Worm (Caenorhabditis elegans): ENCODE data around the gene rps-29.
A peak's percentile ranks its signal among the peaks of the same experiment; 100 is the strongest.

rps-29 gene

DNA sequence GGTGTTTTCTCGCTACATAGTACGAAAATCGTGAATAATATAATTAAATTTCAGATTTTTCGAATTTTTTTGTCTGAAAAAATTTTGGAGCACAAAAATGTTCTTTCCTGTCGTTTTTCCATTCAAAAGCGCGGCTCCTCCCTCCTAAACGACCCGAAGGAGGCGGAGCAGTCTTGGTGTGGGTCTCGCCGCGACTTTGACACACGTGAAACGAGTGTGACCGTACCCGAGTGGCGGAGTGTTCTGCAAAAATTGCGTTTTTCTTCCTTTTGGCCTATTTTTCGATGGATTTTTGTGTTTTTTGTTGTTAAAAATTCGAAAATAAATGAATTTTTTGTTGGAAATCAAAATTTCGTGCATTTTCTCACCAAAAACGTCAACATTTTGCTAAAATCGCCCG is 505 bp upstream of the rps-29 start, which contains the start of gene snt-2 (continued):
- TF ChIP-seq sox-4 (tag; optimal IDR thresholded peaks at IDR 0.05) (no peak), ets-5 (GFP tag; IDR thresholded peaks at IDR 0.05) (no peak), rnt-1 (tag; optimal IDR thresholded peaks at IDR 0.05) (peak; percentile 89), nhr-77 (tag; optimal IDR thresholded peaks at IDR 0.05) (peak; percentile 70), nhr-11 (tag; optimal IDR thresholded peaks at IDR 0.05) (no peak), aly-2 (tag; optimal IDR thresholded peaks at IDR 0.05) (peak; percentile 19), tlp-1 (tag; optimal IDR thresholded peaks at IDR 0.05) (no peak), C04F5.9 (tag; optimal IDR thresholded peaks at IDR 0.05) (peak; percentile 50)

DNA sequence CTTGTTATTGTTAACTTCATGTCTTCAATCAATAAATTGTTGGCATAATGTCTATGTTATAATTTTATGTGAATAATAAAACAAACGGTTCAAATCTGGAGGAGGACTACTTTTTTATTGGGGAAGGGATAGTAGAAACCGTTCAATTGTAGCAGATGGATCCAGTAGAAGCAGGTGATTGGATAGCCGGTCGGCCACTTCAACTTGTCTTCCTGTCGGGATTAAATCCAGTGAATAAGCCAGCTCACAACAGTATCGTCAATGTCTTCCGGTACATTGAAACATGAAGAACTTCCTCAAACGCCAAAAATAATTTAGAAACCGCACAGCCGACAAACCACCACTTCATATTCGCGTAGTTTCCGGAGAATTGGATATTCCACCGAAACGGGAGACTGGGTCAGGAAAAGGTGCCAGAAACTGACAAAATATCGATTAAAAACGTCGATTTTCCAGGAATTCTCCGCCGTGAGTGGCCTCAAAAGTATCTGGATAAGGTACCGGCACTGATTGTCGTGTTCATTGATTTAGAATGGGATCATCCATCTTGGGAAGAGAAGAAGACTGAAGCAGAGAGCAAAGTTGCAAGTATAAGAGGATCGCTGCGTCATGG is 990 bp downstream of the rps-29 start, which contains the start of gene trpp-11:
Gene trpp-11, plus strand, starts transcription at position 153 of the 613 bp plus-strand sequence.
- TF ChIP-seq lsy-2 (tag; optimal IDR thresholded peaks at IDR 0.05) (peak in 1 of 2 experiments; percentile 24), nhr-71 (tag; optimal IDR thresholded peaks at IDR 0.05) (no peak)

DNA sequence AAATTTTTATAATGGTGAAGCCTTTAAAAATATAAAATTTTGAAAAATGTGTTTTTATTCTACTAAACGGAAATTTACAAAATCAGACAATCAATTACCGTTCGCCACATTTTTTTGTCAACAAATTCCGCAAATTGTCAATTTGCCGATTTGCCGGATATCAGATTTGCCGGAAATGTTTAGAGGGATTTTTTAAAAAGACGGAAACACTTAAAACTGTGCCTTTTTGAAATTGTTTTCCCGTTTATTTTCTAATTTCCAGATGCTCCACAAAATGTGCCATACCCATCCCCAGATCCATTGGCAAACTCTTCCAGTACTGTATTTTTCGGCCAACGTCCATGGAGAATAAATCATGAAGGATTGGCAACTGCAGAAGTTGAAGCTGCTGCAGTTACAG is 3.4 kb downstream of the rps-29 start:
- TF ChIP-seq efl-1 (optimal IDR thresholded peaks at IDR 0.05) (no peak), efl-1 (GFP tag; optimal IDR thresholded peaks at IDR 0.05 in 1 of 2) (peak in 1 of 2 experiments; percentile 53), xbp-1 (tag; optimal IDR thresholded peaks at IDR 0.05) (no peak)

DNA sequence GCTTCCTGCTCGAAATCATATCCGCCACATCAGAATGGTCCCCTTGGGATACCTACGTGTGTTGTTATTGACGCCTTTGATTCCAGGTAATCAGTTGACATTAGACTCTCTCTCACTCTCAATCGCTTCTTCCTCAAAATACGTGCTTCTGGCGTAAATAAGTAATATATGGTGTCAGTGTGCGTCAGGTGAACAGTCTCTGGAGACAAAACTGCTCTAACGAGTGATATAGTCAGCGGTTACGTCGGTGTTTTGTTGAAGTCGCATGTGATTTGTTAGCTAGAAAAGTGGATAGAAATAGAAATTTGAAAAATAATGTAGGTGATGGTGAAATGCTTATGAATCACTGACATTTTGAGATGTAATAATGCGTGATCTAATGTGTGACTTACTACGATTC is 7.9 kb downstream of the rps-29 start:
- peak; percentile 23 for TF ChIP-seq fkh-8 (tag; optimal IDR thresholded peaks at IDR 0.05)
- no peak for TF ChIP-seq ama-1 (optimal IDR thresholded peaks at IDR 0.05)
- TF ChIP-seq ceh-8 (GFP tag; optimal IDR thresholded peaks at IDR 0.05): peak; percentile 80
- peak; percentile 22 for TF ChIP-seq nhr-47 (tag; optimal IDR thresholded peaks at IDR 0.05)
- peak; percentile 9 for TF ChIP-seq fkh-10 (GFP tag; optimal IDR thresholded peaks at IDR 0.05)
- peak; percentile 52 for TF ChIP-seq nhr-71 (tag; optimal IDR thresholded peaks at IDR 0.05)
- no peak for TF ChIP-seq nhr-77 (tag; optimal IDR thresholded peaks at IDR 0.05)

DNA sequence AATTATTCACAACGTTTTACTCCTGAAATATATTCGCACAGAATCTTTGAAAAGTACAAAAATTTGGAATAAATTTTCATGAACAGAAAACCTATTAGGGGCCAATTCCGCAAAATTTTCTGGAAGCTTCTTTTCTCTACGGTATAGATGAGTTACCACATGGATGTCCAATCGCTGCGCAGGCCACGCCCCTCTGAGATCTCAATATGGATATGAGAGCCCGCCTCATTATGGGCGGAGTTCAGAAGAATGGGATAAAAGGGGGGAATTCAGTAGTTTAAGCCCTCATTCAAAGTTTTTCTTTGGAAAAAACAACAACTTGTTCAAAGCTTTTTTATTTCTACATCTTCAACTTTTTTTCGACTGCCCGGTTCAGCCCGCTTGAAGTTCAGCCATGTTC is 17.4 kb downstream of the rps-29 start, which contains the start of gene daf-7:
Gene daf-7, plus strand, starts transcription at position 301 of the 400 bp plus-strand sequence.
- TF ChIP-seq ceh-82 (tag; optimal IDR thresholded peaks at IDR 0.05): no peak
- no peak for TF ChIP-seq F16B12.6 (tag; optimal IDR thresholded peaks at IDR 0.05)
- TF ChIP-seq ceh-63 (GFP tag; optimal IDR thresholded peaks at IDR 0.05): no peak
- TF ChIP-seq sox-4 (tag; optimal IDR thresholded peaks at IDR 0.05): no peak

DNA sequence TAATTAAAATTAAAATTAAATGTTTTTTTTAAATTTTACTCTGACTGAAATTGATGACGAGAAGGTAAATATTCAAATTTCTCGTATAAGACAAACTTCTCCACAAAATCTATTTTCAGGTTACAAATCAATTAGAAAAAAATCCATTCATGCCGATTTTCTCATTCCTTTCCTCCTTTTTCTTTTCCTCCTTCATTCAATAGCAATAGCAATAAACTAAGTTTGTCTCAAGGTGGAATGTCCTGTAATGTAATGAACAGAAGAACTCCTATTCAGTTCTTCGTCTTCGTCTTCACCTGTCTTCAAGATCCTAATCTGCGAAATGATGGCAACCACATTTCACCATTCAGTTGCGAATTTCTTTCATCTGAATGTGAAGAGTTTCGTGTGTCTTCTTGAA is 21.7 kb downstream of the rps-29 start, which contains the start of gene dac-1:
Gene dac-1, plus strand, starts transcription at position 301 of the 400 bp plus-strand sequence.
- no peak for TF ChIP-seq elt-3 (tag; optimal IDR thresholded peaks at IDR 0.05)
- no peak for TF ChIP-seq F16B12.6 (tag; optimal IDR thresholded peaks at IDR 0.05)
- TF ChIP-seq aha-1 (tag; optimal IDR thresholded peaks at IDR 0.05): no peak
- no peak for TF ChIP-seq dsc-1 (tag; optimal IDR thresholded peaks at IDR 0.05)

DNA sequence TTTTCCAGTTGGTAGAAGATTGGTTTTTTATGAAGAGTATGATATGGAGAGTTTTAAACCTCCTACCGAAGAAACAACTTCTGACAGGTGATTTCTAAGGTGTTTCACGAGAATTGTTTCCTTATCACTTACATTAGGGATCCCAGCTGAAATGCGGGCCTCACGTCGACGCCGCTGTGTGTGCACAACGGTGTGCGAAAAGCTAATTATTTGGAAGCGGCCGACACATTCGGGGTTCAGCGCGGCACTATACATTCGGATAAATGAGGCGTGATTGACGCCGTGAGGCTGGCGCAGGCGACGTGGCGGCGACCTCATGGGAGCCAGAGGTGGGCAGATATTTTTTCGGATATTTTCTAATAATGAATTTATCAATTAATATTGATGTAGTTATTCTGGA is 25.2 kb downstream of the rps-29 start:
- peak; percentile 80 for TF ChIP-seq snpc-4 (tag; optimal IDR thresholded peaks at IDR 0.05)
- peak; percentile 8 for TF ChIP-seq sox-4 (tag; optimal IDR thresholded peaks at IDR 0.05)
- no peak for TF ChIP-seq unc-98 (GFP tag; IDR thresholded peaks at IDR 0.05)

DNA sequence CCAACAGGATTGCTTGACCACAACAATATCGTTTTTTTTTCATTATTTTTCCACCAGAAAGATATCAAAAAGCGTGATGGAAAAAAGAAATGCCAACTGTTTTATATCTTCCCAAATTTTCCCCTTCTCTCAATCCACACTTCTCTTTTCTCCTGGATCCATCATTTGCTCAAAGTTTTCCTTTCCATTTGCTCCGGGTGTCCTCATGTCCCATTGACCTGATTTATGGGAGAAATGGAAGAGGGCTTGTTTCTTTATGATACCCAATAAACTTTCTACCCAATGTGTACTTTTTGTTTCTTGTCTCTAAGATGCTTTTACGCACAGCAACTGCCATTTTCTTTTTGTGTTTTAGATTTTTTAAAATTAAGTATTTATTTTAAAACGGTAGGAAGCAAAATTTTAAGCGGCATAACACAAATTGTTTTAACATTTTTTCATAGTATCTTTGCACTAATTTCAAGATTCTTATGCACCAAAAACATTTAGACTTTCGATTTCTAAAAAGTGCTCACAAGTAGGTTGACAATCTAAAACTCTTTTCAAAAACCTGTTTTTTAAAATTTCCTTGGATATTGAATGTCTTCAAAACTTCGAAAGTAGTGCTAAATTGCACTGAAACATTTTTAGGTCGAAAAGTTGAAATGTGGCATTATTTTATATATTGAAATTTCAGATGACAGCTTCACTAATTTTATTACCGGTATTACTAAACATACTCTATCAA is 28.6 kb downstream of the rps-29 start, which contains the start of gene clec-149:
Gene clec-149, plus strand, starts transcription at position 677 of the 727 bp plus-strand sequence.
- TF ChIP-seq nhr-19 (GFP tag; conservative IDR thresholded peaks at IDR 0.05) (no peak), snu-23 (GFP tag; optimal IDR thresholded peaks at IDR 0.05) (peak; percentile 12), nhr-20 (tag; optimal IDR thresholded peaks at IDR 0.05) (no peak), jun-1 (tag; optimal IDR thresholded peaks at IDR 0.05) (no peak), tlp-1 (tag; optimal IDR thresholded peaks at IDR 0.05) (no peak), egl-27 (tag; optimal IDR thresholded peaks at IDR 0.05) (no peak), unc-86 (tag; optimal IDR thresholded peaks at IDR 0.05) (no peak), mdl-1 (tag; optimal IDR thresholded peaks at IDR 0.05) (no peak), sptf-1 (tag; optimal IDR thresholded peaks at IDR 0.05) (no peak), ama-1 (optimal IDR thresholded peaks at IDR 0.05) (no peak), elt-3 (tag; optimal IDR thresholded peaks at IDR 0.05) (no peak), lsy-2 (tag; optimal IDR thresholded peaks at IDR 0.05) (peak in 1 of 2 experiments; percentile 35), nhr-28 (tag; optimal IDR thresholded peaks at IDR 0.05) (no peak), unc-130 (tag; optimal IDR thresholded peaks at IDR 0.05) (peak; percentile 18), pag-3 (tag; optimal IDR thresholded peaks at IDR 0.05; ENCODE audit: borderline replicate concordance, insufficient read depth) (no peak), unc-30 (tag; optimal IDR thresholded peaks at IDR 0.05) (no peak)

Measured in whole organism, L1 larva.